Worm (Caenorhabditis elegans) whole organism, late embryonic: ENCODE data around the gene R53.8.

Experiments
- C08G9.2 ChIP-seq: sonication (generic microtip); optimal IDR thresholded peaks from 2 replicates; lab custom pipeline; 2016; ENCODE audit warnings: mild to moderate bottlenecking, missing genetic modification characterization, moderate library complexity, missing compliant biosample characterization
- F13H6.1 ChIP-seq: sonication (generic microtip); optimal IDR thresholded peaks from 2 replicates; lab custom pipeline; 2016; ENCODE audit warnings: missing genetic modification characterization, missing compliant biosample characterization
- K02D7.2 ChIP-seq: sonication (generic microtip); optimal IDR thresholded peaks from 2 replicates; lab custom pipeline; 2017; ENCODE audit warnings: mild to moderate bottlenecking, missing genetic modification characterization, missing compliant biosample characterization
- T23F11.4 ChIP-seq: fragments of 200-800 bp; sonication (Bioruptor generic); optimal IDR thresholded peaks from 2 replicates; lab custom pipeline; 2018; ENCODE audit warnings: mild to moderate bottlenecking, missing genetic modification characterization, missing compliant biosample characterization
- Y22D7AL.16 ChIP-seq: sonication (generic microtip); optimal IDR thresholded peaks from 2 replicates; lab custom pipeline; 2016; ENCODE audit warnings: missing genetic modification characterization, missing compliant biosample characterization
- ahr-1 ChIP-seq: sonication (generic microtip); optimal IDR thresholded peaks from 2 replicates; lab custom pipeline; 2016; ENCODE audit warnings: missing genetic modification characterization, missing compliant biosample characterization
- ceh-14 ChIP-seq: sonication (generic microtip); optimal IDR thresholded peaks from 2 replicates; lab custom pipeline; 2016; ENCODE audit warnings: missing genotype, missing genetic modification characterization, missing compliant biosample characterization
- ceh-18 ChIP-seq: sonication (generic microtip); optimal IDR thresholded peaks from 2 replicates; lab custom pipeline; 2016; ENCODE audit warnings: missing genetic modification characterization, missing compliant biosample characterization
- ceh-2 ChIP-seq: sonication (generic microtip); optimal IDR thresholded peaks from 2 replicates; lab custom pipeline; 2016; ENCODE audit warnings: missing genotype, missing genetic modification characterization, missing compliant biosample characterization
- ceh-22 ChIP-seq: sonication (generic microtip); optimal IDR thresholded peaks from 2 replicates; lab custom pipeline; 2017; ENCODE audit warnings: missing biosample characterization, missing genetic modification characterization
- ceh-24 ChIP-seq: sonication (generic microtip); optimal IDR thresholded peaks from 2 replicates; lab custom pipeline; 2016; ENCODE audit warnings: mild to moderate bottlenecking, missing genetic modification characterization, missing compliant biosample characterization
- ceh-30 ChIP-seq: fragments of 150-350 bp; optimal IDR thresholded peaks from 2 replicates; lab custom pipeline; 2014; ENCODE audit warnings: missing biosample characterization, missing genetic modification characterization
- ceh-31 ChIP-seq: sonication (generic microtip); optimal IDR thresholded peaks from 2 replicates; lab custom pipeline; 2016; ENCODE audit warnings: missing genetic modification characterization, missing compliant biosample characterization
- ceh-34 ChIP-seq: sonication (generic microtip); optimal IDR thresholded peaks from 2 replicates; lab custom pipeline; 2016; ENCODE audit warnings: mild to moderate bottlenecking, missing genetic modification characterization, missing compliant biosample characterization
- dmd-4 ChIP-seq: sonication (generic microtip); optimal IDR thresholded peaks from 2 replicates; lab custom pipeline; 2016; ENCODE audit warnings: borderline replicate concordance, missing genetic modification characterization, missing compliant biosample characterization
- elt-2 ChIP-seq: sonication (generic microtip); optimal IDR thresholded peaks from 2 replicates; lab custom pipeline; 2016; ENCODE audit warnings: missing genetic modification reagents, missing genetic modification characterization, missing compliant biosample characterization
- elt-4 ChIP-seq: sonication (generic microtip); optimal IDR thresholded peaks from 2 replicates; lab custom pipeline; 2016; ENCODE audit warnings: missing genetic modification characterization, missing compliant biosample characterization
- ets-4 ChIP-seq: sonication (generic microtip); optimal IDR thresholded peaks from 2 replicates; lab custom pipeline; 2016; ENCODE audit warnings: missing genetic modification characterization, missing compliant biosample characterization
- eyg-1 ChIP-seq: sonication (generic microtip); optimal IDR thresholded peaks from 2 replicates; lab custom pipeline; 2016; ENCODE audit warnings: missing genotype, missing genetic modification characterization, missing compliant biosample characterization
- fax-1 ChIP-seq: sonication (generic microtip); optimal IDR thresholded peaks from 2 replicates; lab custom pipeline; 2016; ENCODE audit warnings: missing genotype, missing genetic modification characterization, missing compliant biosample characterization
- hlh-15 ChIP-seq: sonication (generic microtip); optimal IDR thresholded peaks from 2 replicates; lab custom pipeline; 2016; ENCODE audit warnings: missing genetic modification characterization, missing compliant biosample characterization
- hlh-30 ChIP-seq: sonication (generic microtip); optimal IDR thresholded peaks from 2 replicates; lab custom pipeline; 2017; ENCODE audit warnings: antibody characterized with exemption, missing genetic modification characterization, missing compliant biosample characterization; ENCODE audit not compliant: insufficient read depth
- madf-2 ChIP-seq: sonication (generic microtip); optimal IDR thresholded peaks from 2 replicates; lab custom pipeline; 2017; ENCODE audit warnings: missing genetic modification characterization, missing compliant biosample characterization
- nhr-11 ChIP-seq: fragments of 150-350 bp; optimal IDR thresholded peaks from 2 replicates; lab custom pipeline; 2014; ENCODE audit warnings: missing biosample characterization, missing genetic modification characterization
- nhr-232 ChIP-seq: sonication (generic microtip); optimal IDR thresholded peaks from 2 replicates; lab custom pipeline; 2016; ENCODE audit warnings: missing genetic modification characterization, missing compliant biosample characterization
- npax-4 ChIP-seq: sonication (generic microtip); optimal IDR thresholded peaks from 2 replicates; lab custom pipeline; 2016; ENCODE audit warnings: missing genetic modification characterization, missing compliant biosample characterization
- pag-3 ChIP-seq: sonication (generic microtip); optimal IDR thresholded peaks from 2 replicates; lab custom pipeline; 2016; ENCODE audit warnings: missing compliant biosample characterization, missing genetic modification characterization, borderline replicate concordance
- pat-9 ChIP-seq: fragments of 200-800 bp; sonication (Bioruptor generic); optimal IDR thresholded peaks from 2 replicates; lab custom pipeline; 2018; ENCODE audit warnings: mild to moderate bottlenecking, missing genetic modification characterization, moderate library complexity, missing compliant biosample characterization
- pax-1 ChIP-seq: fragments of 150-350 bp; optimal IDR thresholded peaks from 2 replicates; lab custom pipeline; 2014; ENCODE audit warnings: missing biosample characterization, missing genetic modification characterization
- pha-2 ChIP-seq: sonication (generic microtip); optimal IDR thresholded peaks from 2 replicates; lab custom pipeline; 2017; ENCODE audit warnings: mild to moderate bottlenecking, missing genetic modification characterization, missing compliant biosample characterization
- pha-4 ChIP-seq: fragments of 150-350 bp; optimal IDR thresholded peaks from 2 replicates; lab custom pipeline; 2018; ENCODE audit warnings: missing biosample characterization, missing genetic modification reagents, missing genetic modification characterization
- pqm-1 ChIP-seq: sonication (generic microtip); optimal IDR thresholded peaks from 2 replicates; lab custom pipeline; 2016; ENCODE audit warnings: missing genetic modification characterization, missing compliant biosample characterization
- ref-2 ChIP-seq: sonication (generic microtip); optimal IDR thresholded peaks from 2 replicates; lab custom pipeline; 2016; ENCODE audit warnings: missing genetic modification characterization, missing compliant biosample characterization
- rnt-1 ChIP-seq: sonication (generic microtip); optimal IDR thresholded peaks from 2 replicates; lab custom pipeline; 2016; ENCODE audit warnings: missing genetic modification characterization, missing compliant biosample characterization
- sdc-2 ChIP-seq: sonication (generic microtip); optimal IDR thresholded peaks from 2 replicates; lab custom pipeline; 2016; ENCODE audit warnings: missing genotype, missing genetic modification characterization, missing compliant biosample characterization
- tbx-2 ChIP-seq: sonication (generic microtip); optimal IDR thresholded peaks from 2 replicates; lab custom pipeline; 2016; ENCODE audit warnings: missing genetic modification characterization, missing compliant biosample characterization
- tbx-7 ChIP-seq: sonication (generic microtip); optimal IDR thresholded peaks from 2 replicates; lab custom pipeline; 2016; ENCODE audit warnings: missing genotype, missing genetic modification characterization, missing compliant biosample characterization
- unc-86 ChIP-seq: sonication (generic microtip); optimal IDR thresholded peaks from 2 replicates; lab custom pipeline; 2016; ENCODE audit warnings: missing genetic modification characterization, missing compliant biosample characterization
- ztf-16 ChIP-seq: sonication (generic microtip); optimal IDR thresholded peaks from 2 replicates; lab custom pipeline; 2017; ENCODE audit warnings: missing genetic modification characterization, missing compliant biosample characterization

R53.8 gene

ce11 chrII:9976405-9976804, at the start of gene R53.8:
R53.8 (plus strand) TSS chrII:9976705.
- TF ChIP-seq F13H6.1 (tag; lab: Kevin White, UChicago) (no peak), madf-2 (tag; lab: Kevin White, UChicago) (no peak), ets-4 (no peak), ceh-30 (tag; lab: Kevin White, UChicago) (no peak), pqm-1 (tag; lab: Kevin White, UChicago) (no peak), ceh-22 (tag; lab: Kevin White, UChicago) (no peak), unc-86 (tag; lab: Kevin White, UChicago) (no peak), ref-2 (tag; lab: Kevin White, UChicago) (no peak), fax-1 (tag; lab: Kevin White, UChicago) (no peak), sdc-2 (tag; lab: Kevin White, UChicago) (no peak), tbx-7 (no peak), tbx-2 (no peak), eyg-1 (tag; lab: Kevin White, UChicago) (no peak)

ce11 chrII:9928470-9928869, 48.0 kb upstream of the R53.8 start:
- TF ChIP-seq rnt-1 (tag; lab: Kevin White, UChicago) (no peak), ceh-14 (tag; lab: Kevin White, UChicago) (no peak), eyg-1 (tag; lab: Kevin White, UChicago) (no peak), ahr-1 (tag; lab: Kevin White, UChicago) (no peak), Y22D7AL.16 (tag; lab: Kevin White, UChicago) (no peak), nhr-232 (tag; lab: Kevin White, UChicago) (no peak), pag-3 (no peak), ceh-18 (tag; lab: Kevin White, UChicago) (no peak), nhr-11 (tag; lab: Kevin White, UChicago) (no peak), npax-4 (tag; lab: Kevin White, UChicago) (no peak), elt-2 (no peak)

- TF ChIP-seq elt-4 (tag; lab: Kevin White, UChicago) (no peak), ceh-34 (tag; lab: Kevin White, UChicago) (no peak), Y22D7AL.16 (tag; lab: Kevin White, UChicago) (no peak), hlh-30 (tag; lab: Kevin White, UChicago) (no peak), ets-4 (peak; percentile 40), ceh-18 (tag; lab: Kevin White, UChicago) (peak; percentile 4), dmd-4 (tag; lab: Kevin White, UChicago) (no peak), ceh-2 (tag; lab: Kevin White, UChicago) (peak; percentile 22), ref-2 (tag; lab: Kevin White, UChicago) (peak; percentile 36), tbx-7 (peak; percentile 27), T23F11.4 (no peak), ceh-24 (tag; lab: Kevin White, UChicago) (no peak), pha-4 (tag; lab: Kevin White, UChicago) (no peak), ztf-16 (no peak), ceh-31 (tag; lab: Kevin White, UChicago) (peak; percentile 67), K02D7.2 (tag; lab: Kevin White, UChicago) (no peak), tbx-2 (peak; percentile 67), C08G9.2 (tag; lab: Kevin White, UChicago) (peak; percentile 55)
These were observed 45.5 kb upstream of the R53.8 start for ce11 chrII:9931012-9931411.

- TF ChIP-seq elt-2 (peak; percentile 14), ceh-31 (tag; lab: Kevin White, UChicago) (no peak)
These were observed 45.0 kb upstream of the R53.8 start, which contains the start of gene pho-11 for ce11 chrII:9931476-9931875. pho-11 (plus strand) TSS chrII:9931849.

- TF ChIP-seq hlh-15 (tag; lab: Kevin White, UChicago) (no peak), pax-1 (no peak), ceh-24 (tag; lab: Kevin White, UChicago) (no peak), pha-2 (tag; lab: Kevin White, UChicago) (no peak), pat-9 (tag; lab: Kevin White, UChicago) (no peak)
These were observed 42.5 kb upstream of the R53.8 start for ce11 chrII:9933947-9934383.
